Worm (Caenorhabditis elegans) whole organism, late embryonic: ENCODE results near the gene F43C11.10.

Experiments
- C08G9.2 ChIP-seq: sonication (generic microtip); optimal IDR thresholded peaks from 2 replicates; lab custom pipeline; 2016; ENCODE audit warnings: mild to moderate bottlenecking, missing genetic modification characterization, moderate library complexity, missing compliant biosample characterization
- C38D4.7 ChIP-seq: fragments of 200-800 bp; sonication (Bioruptor generic); optimal IDR thresholded peaks from 2 replicates; lab custom pipeline; 2018; ENCODE audit warnings: mild to moderate bottlenecking, missing genetic modification characterization, moderate library complexity, missing compliant biosample characterization
- F13H6.1 ChIP-seq: sonication (generic microtip); optimal IDR thresholded peaks from 2 replicates; lab custom pipeline; 2016; ENCODE audit warnings: missing genetic modification characterization, missing compliant biosample characterization
- K09A11.1 ChIP-seq: sonication (generic microtip); optimal IDR thresholded peaks from 2 replicates; lab custom pipeline; 2017; ENCODE audit warnings: antibody characterized with exemption, mild to moderate bottlenecking, missing genetic modification characterization, missing compliant biosample characterization; ENCODE audit not compliant: insufficient read depth
- Y22D7AL.16 ChIP-seq: sonication (generic microtip); optimal IDR thresholded peaks from 2 replicates; lab custom pipeline; 2016; ENCODE audit warnings: missing genetic modification characterization, missing compliant biosample characterization
- ahr-1 ChIP-seq: sonication (generic microtip); optimal IDR thresholded peaks from 2 replicates; lab custom pipeline; 2016; ENCODE audit warnings: missing genetic modification characterization, missing compliant biosample characterization
- ama-1 ChIP-seq: fragments of 150-350 bp; optimal IDR thresholded peaks from 2 replicates; lab custom pipeline; 2014
- ceh-22 ChIP-seq: sonication (generic microtip); optimal IDR thresholded peaks from 2 replicates; lab custom pipeline; 2017; ENCODE audit warnings: missing biosample characterization, missing genetic modification characterization
- ceh-24 ChIP-seq: sonication (generic microtip); optimal IDR thresholded peaks from 2 replicates; lab custom pipeline; 2016; ENCODE audit warnings: mild to moderate bottlenecking, missing genetic modification characterization, missing compliant biosample characterization
- ceh-30 ChIP-seq: fragments of 150-350 bp; optimal IDR thresholded peaks from 2 replicates; lab custom pipeline; 2014; ENCODE audit warnings: missing biosample characterization, missing genetic modification characterization
- ceh-31 ChIP-seq: sonication (generic microtip); optimal IDR thresholded peaks from 2 replicates; lab custom pipeline; 2016; ENCODE audit warnings: missing genetic modification characterization, missing compliant biosample characterization
- ceh-48 ChIP-seq: sonication (generic microtip); optimal IDR thresholded peaks from 2 replicates; lab custom pipeline; 2016; ENCODE audit warnings: missing genetic modification characterization, inconsistent platforms, missing compliant biosample characterization
- ceh-6 ChIP-seq: fragments of 200-800 bp; sonication (Bioruptor generic); optimal IDR thresholded peaks from 2 replicates; lab custom pipeline; 2018; ENCODE audit warnings: mild to moderate bottlenecking, missing genetic modification characterization, missing compliant biosample characterization
- elt-2 ChIP-seq: sonication (generic microtip); optimal IDR thresholded peaks from 2 replicates; lab custom pipeline; 2016; ENCODE audit warnings: missing genetic modification reagents, missing genetic modification characterization, missing compliant biosample characterization
- eyg-1 ChIP-seq: sonication (generic microtip); optimal IDR thresholded peaks from 2 replicates; lab custom pipeline; 2016; ENCODE audit warnings: missing genotype, missing genetic modification characterization, missing compliant biosample characterization
- fax-1 ChIP-seq: sonication (generic microtip); optimal IDR thresholded peaks from 2 replicates; lab custom pipeline; 2016; ENCODE audit warnings: missing genotype, missing genetic modification characterization, missing compliant biosample characterization
- fkh-10 ChIP-seq: fragments of 150-350 bp; optimal IDR thresholded peaks from 2 replicates; lab custom pipeline; 2014; ENCODE audit warnings: missing biosample characterization, missing genetic modification reagents, missing genetic modification characterization
- gmeb-2 ChIP-seq: sonication (generic microtip); optimal IDR thresholded peaks from 2 replicates; lab custom pipeline; 2016; ENCODE audit warnings: missing genetic modification characterization, inconsistent platforms, missing compliant biosample characterization
- hlh-13 ChIP-seq: fragments of 200-800 bp; sonication (Bioruptor generic); optimal IDR thresholded peaks from 2 replicates; lab custom pipeline; 2018; ENCODE audit warnings: mild to moderate bottlenecking, missing genetic modification characterization, missing compliant biosample characterization
- hlh-8 ChIP-seq: sonication (generic microtip); optimal IDR thresholded peaks from 2 replicates; lab custom pipeline; 2016; ENCODE audit warnings: missing genotype, missing genetic modification characterization, missing compliant biosample characterization
- lim-6 ChIP-seq: sonication (generic microtip); optimal IDR thresholded peaks from 2 replicates; lab custom pipeline; 2016; ENCODE audit warnings: missing genetic modification characterization, missing compliant biosample characterization
- lin-11 ChIP-seq: fragments of 200-800 bp; sonication (Bioruptor generic); optimal IDR thresholded peaks from 2 replicates; lab custom pipeline; 2018; ENCODE audit warnings: mild to moderate bottlenecking, missing genetic modification characterization, missing compliant biosample characterization
- madf-2 ChIP-seq: sonication (generic microtip); optimal IDR thresholded peaks from 2 replicates; lab custom pipeline; 2017; ENCODE audit warnings: missing genetic modification characterization, missing compliant biosample characterization
- nfya-1 ChIP-seq: sonication (generic microtip); optimal IDR thresholded peaks from 2 replicates; lab custom pipeline; 2017; ENCODE audit warnings: missing genetic modification characterization, mild to moderate bottlenecking, missing compliant biosample characterization, antibody characterized with exemption, moderate library complexity
- nhr-11 ChIP-seq: fragments of 150-350 bp; optimal IDR thresholded peaks from 2 replicates; lab custom pipeline; 2014; ENCODE audit warnings: missing biosample characterization, missing genetic modification characterization
- npax-4 ChIP-seq: sonication (generic microtip); optimal IDR thresholded peaks from 2 replicates; lab custom pipeline; 2016; ENCODE audit warnings: missing genetic modification characterization, missing compliant biosample characterization
- odd-2 ChIP-seq: sonication (generic microtip); optimal IDR thresholded peaks from 2 replicates; lab custom pipeline; 2017; ENCODE audit warnings: antibody characterized with exemption, mild to moderate bottlenecking, missing genetic modification characterization, missing compliant biosample characterization
- pag-3 ChIP-seq: sonication (generic microtip); optimal IDR thresholded peaks from 2 replicates; lab custom pipeline; 2016; ENCODE audit warnings: missing compliant biosample characterization, missing genetic modification characterization, borderline replicate concordance
- pax-1 ChIP-seq: fragments of 150-350 bp; optimal IDR thresholded peaks from 2 replicates; lab custom pipeline; 2014; ENCODE audit warnings: missing biosample characterization, missing genetic modification characterization
- pha-2 ChIP-seq: sonication (generic microtip); optimal IDR thresholded peaks from 2 replicates; lab custom pipeline; 2017; ENCODE audit warnings: mild to moderate bottlenecking, missing genetic modification characterization, missing compliant biosample characterization
- pha-4 ChIP-seq: fragments of 150-350 bp; optimal IDR thresholded peaks from 2 replicates; lab custom pipeline; 2018; ENCODE audit warnings: missing biosample characterization, missing genetic modification reagents, missing genetic modification characterization
- pros-1 ChIP-seq: fragments of 150-350 bp; optimal IDR thresholded peaks from 2 replicates; lab custom pipeline; 2014; ENCODE audit warnings: missing biosample characterization, missing genetic modification reagents, missing genetic modification characterization
- rnt-1 ChIP-seq: sonication (generic microtip); optimal IDR thresholded peaks from 2 replicates; lab custom pipeline; 2016; ENCODE audit warnings: missing genetic modification characterization, missing compliant biosample characterization
- sdc-2 ChIP-seq: sonication (generic microtip); optimal IDR thresholded peaks from 2 replicates; lab custom pipeline; 2016; ENCODE audit warnings: missing genotype, missing genetic modification characterization, missing compliant biosample characterization
- sox-2 ChIP-seq: fragments of 200-800 bp; sonication (Bioruptor generic); IDR thresholded peaks from 2 replicates; pipeline ENCODE4 v1.3.6; 2022; ENCODE audit warnings: missing genetic modification reagents, missing genetic modification characterization, missing compliant biosample characterization
- sox-4 ChIP-seq: sonication (generic microtip); optimal IDR thresholded peaks from 2 replicates; lab custom pipeline; 2017; ENCODE audit warnings: mild to moderate bottlenecking, missing genetic modification characterization, inconsistent platforms, missing compliant biosample characterization
- syd-9 ChIP-seq: sonication (generic microtip); optimal IDR thresholded peaks from 2 replicates; lab custom pipeline; 2016; ENCODE audit warnings: mild to moderate bottlenecking, missing genetic modification characterization, moderate library complexity, missing compliant biosample characterization
- tbx-2 ChIP-seq: sonication (generic microtip); optimal IDR thresholded peaks from 2 replicates; lab custom pipeline; 2016; ENCODE audit warnings: missing genetic modification characterization, missing compliant biosample characterization
- unc-3 ChIP-seq, 2 experiments: fragments of 200-800 bp in 1 of 2; sonication (Bioruptor generic) in 1 of 2; sonication (generic microtip) in 1 of 2; conservative IDR thresholded peaks in 1 of 2; optimal IDR thresholded peaks in 1 of 2; 2 replicates each; pipeline versions ENCODE4 v1.3.6 to Lab custom; 2016 to 2022; ENCODE audit warnings: missing compliant biosample characterization in 2 of 2, missing genetic modification characterization in 2 of 2, missing genetic modification reagents in 1 of 2
- unc-42 ChIP-seq: sonication (generic microtip); optimal IDR thresholded peaks from 2 replicates; lab custom pipeline; 2016; ENCODE audit warnings: missing genotype, missing genetic modification characterization, missing compliant biosample characterization
- unc-55 ChIP-seq: sonication (generic microtip); optimal IDR thresholded peaks from 2 replicates; lab custom pipeline; 2017; ENCODE audit warnings: missing biosample characterization, missing genetic modification reagents, missing genetic modification characterization
- ztf-16 ChIP-seq: sonication (generic microtip); optimal IDR thresholded peaks from 2 replicates; lab custom pipeline; 2017; ENCODE audit warnings: missing genetic modification characterization, missing compliant biosample characterization

Gene F43C11.10

DNA sequence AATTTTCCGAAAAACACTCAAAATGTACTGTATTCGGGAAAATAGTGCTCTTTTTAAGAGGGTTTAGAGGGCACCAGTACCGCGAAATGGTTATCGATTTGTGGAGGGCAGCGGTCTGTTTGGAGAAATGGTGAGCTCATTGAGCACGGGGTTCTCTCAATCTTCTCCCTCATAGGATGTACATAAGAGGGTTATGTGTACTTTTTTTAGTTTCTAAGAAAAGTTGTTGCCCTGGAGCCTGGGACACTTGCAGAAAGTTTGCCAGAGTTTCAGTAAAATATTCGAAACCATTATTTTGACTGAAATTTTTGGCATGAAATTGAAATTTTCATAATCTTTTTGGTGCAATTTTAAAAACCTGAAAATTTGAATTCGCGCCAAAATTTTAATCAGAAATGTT lies at the start of gene F43C11.10:
TSS of gene F43C11.10 (minus strand) at position 101 of the 400 bp plus-strand sequence.
- TF ChIP-seq ama-1 (lab: Kevin White, UChicago) (no peak), ceh-6 (no peak), Y22D7AL.16 (tag; lab: Kevin White, UChicago) (no peak), ceh-31 (no peak), ceh-24 (tag; lab: Kevin White, UChicago) (no peak), F13H6.1 (tag; lab: Kevin White, UChicago) (no peak), ceh-22 (no peak), lin-11 (tag; lab: Kevin White, UChicago) (no peak), ceh-48 (no peak), C38D4.7 (GFP tag; lab: Kevin White, UChicago) (no peak), pha-2 (tag; lab: Kevin White, UChicago) (no peak)
- TF ChIP-seq, all 69 proteins: peak for 0

DNA sequence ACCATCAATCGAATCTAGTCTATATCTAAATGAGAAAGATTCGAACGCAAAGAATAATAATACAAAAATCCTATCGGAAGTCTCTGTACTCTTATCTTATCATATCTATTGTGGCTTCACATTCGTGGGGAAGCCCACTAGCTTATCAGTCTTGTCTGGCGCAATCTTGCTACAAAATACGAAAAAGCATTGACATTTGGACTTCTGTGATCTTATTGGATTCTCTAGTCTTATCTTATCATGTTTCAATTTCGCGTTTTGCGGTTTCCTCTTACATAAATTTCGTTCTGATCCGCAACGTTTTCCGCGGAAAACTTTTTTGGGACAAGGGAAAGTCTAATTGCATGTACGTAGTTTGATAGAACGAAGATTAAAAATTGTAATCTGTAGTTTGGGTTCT lies 47.4 kb upstream of the F43C11.10 start:
- no peak for TF ChIP-seq elt-2 (tag; lab: Kevin White, UChicago)
- TF ChIP-seq lim-6 (tag; lab: Kevin White, UChicago), result no peak
- TF ChIP-seq nhr-11 (tag; lab: Kevin White, UChicago), result no peak
- no peak for TF ChIP-seq unc-3 (GFP tag; conservative IDR thresholded peaks at IDR 0.05; lab: Robert Waterston, UW)
- no peak for TF ChIP-seq unc-3 (tag; optimal IDR thresholded peaks at IDR 0.05; lab: Kevin White, UChicago)
- no peak for TF ChIP-seq sox-4 (tag; lab: Kevin White, UChicago)
- no peak for TF ChIP-seq ahr-1 (tag; lab: Kevin White, UChicago)
- no peak for TF ChIP-seq ceh-6
- TF ChIP-seq K09A11.1, result no peak
- TF ChIP-seq sox-2, result no peak
- TF ChIP-seq syd-9 (tag; lab: Kevin White, UChicago), result no peak
- no peak for TF ChIP-seq tbx-2 (tag; lab: Kevin White, UChicago)

DNA sequence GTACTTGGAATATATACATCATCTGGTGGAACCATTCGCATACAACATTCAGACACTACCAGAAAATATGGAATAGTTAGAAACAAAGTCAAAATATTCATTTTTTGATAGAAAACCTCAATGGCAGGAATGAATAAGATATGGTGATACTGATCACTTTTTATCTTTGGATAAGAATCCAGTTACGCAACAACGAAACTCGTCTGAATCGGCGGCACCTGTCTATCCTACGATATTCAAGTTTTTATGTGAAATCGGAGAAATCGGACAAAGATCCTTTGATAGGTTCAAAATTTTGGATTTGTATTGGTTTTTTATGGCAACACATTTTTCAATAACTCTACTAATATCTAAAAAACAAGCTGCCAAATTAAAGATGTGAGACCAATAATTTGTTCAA lies 46.4 kb upstream of the F43C11.10 start, which contains the start of gene F16G10.14:
TSS of gene F16G10.14 (minus strand) at position 101 of the 400 bp plus-strand sequence.
- TF ChIP-seq C08G9.2 (no peak), sdc-2 (tag; lab: Kevin White, UChicago) (no peak), fkh-10 (GFP tag; lab: Kevin White, UChicago) (no peak), K09A11.1 (no peak), ama-1 (lab: Kevin White, UChicago) (no peak), ceh-31 (no peak), pros-1 (tag; lab: Kevin White, UChicago) (no peak), lin-11 (tag; lab: Kevin White, UChicago) (no peak), ceh-24 (tag; lab: Kevin White, UChicago) (no peak), hlh-13 (no peak), unc-42 (tag; lab: Kevin White, UChicago) (no peak), rnt-1 (no peak), fax-1 (no peak), ztf-16 (tag; lab: Kevin White, UChicago) (no peak), unc-3 (GFP tag; conservative IDR thresholded peaks at IDR 0.05; lab: Robert Waterston, UW) (no peak), unc-3 (tag; optimal IDR thresholded peaks at IDR 0.05; lab: Kevin White, UChicago) (no peak), ceh-30 (no peak), gmeb-2 (tag; lab: Kevin White, UChicago) (no peak), tbx-2 (tag; lab: Kevin White, UChicago) (no peak), hlh-8 (tag; lab: Kevin White, UChicago) (no peak), nfya-1 (no peak)

DNA sequence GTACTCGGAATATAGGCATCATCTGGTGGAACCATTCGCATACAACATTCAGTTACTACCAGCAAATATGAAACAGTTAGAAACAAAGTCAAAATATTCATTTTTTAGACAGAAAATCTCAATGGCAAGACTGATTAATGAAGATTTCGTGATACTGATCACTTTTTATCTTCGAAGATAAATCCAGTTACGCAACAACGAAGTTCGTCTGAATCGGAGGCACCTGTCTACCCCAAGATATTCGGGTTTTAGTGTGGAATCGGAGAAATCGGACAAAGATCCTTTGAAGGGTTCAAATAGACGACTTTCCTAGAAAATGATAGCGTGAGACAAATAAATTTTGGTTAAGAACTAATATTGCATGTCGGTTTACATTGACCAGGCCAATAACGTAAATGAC lies 43.4 kb upstream of the F43C11.10 start, which contains the start of gene F16G10.13:
TSS of gene F16G10.13 (minus strand) at position 101 of the 400 bp plus-strand sequence.
- TF ChIP-seq Y22D7AL.16 (tag; lab: Kevin White, UChicago), result no peak
- TF ChIP-seq hlh-8 (tag; lab: Kevin White, UChicago), result no peak
- no peak for TF ChIP-seq unc-55 (GFP tag; lab: Kevin White, UChicago)
- TF ChIP-seq npax-4 (tag; lab: Kevin White, UChicago), result no peak
- TF ChIP-seq pag-3 (tag; lab: Kevin White, UChicago), result no peak
- no peak for TF ChIP-seq eyg-1
- TF ChIP-seq madf-2 (tag; lab: Kevin White, UChicago), result no peak
- no peak for TF ChIP-seq odd-2
- no peak for TF ChIP-seq hlh-13
- TF ChIP-seq lim-6 (tag; lab: Kevin White, UChicago), result no peak
- no peak for TF ChIP-seq pha-4
- TF ChIP-seq syd-9 (tag; lab: Kevin White, UChicago), result no peak
- no peak for TF ChIP-seq rnt-1
- no peak for TF ChIP-seq pax-1 (tag; lab: Kevin White, UChicago)
- TF ChIP-seq tbx-2 (tag; lab: Kevin White, UChicago), result no peak
- TF ChIP-seq sox-2, result no peak
